Fruit fly (Drosophila melanogaster): Measurements from ENCODE around the gene tai.

DNA sequence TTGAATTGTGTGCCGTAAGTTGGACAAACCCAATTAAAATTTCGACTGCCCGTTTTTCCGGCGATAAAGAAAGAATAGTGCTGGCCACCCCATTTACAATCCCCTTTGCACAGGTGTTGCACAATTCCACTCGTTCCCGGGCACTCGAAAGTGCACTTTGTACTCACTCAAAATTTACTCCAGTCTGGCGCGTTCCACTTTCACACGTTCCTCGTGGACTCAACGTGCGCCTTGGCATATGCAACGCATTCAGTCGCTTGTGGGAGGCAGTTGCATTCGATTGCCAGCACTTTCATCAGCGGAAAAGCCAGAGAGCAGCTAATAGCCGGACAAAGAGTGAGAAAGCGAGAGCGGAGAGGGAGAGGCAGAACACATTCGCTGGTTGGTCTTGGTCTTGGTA lies 89.7 kb downstream of the tai start, which contains the start of gene Ggamma30A:
- no peak for TF ChIP-seq psq (optimal IDR thresholded peaks at IDR 0.05)
- no peak for TF ChIP-seq CG8478 (optimal IDR thresholded peaks at IDR 0.05)
- no peak for TF ChIP-seq pan (optimal IDR thresholded peaks at IDR 0.05)
- no peak for TF ChIP-seq Dll (optimal IDR thresholded peaks at IDR 0.05)
- no peak for TF ChIP-seq usp (GFP tag; optimal IDR thresholded peaks at IDR 0.05)

All from whole organism.